Worm (Caenorhabditis elegans) whole organism, mixed stage, embryonic: Measurements from ENCODE around the gene grd-2.

ENCODE experiments used
- ceh-43 ChIP-seq: fragments of 200-800 bp; sonication (Bioruptor generic); optimal IDR thresholded peaks from 2 replicates; lab custom pipeline; 2018; ENCODE audit warnings: mild to moderate bottlenecking, missing genetic modification characterization, moderate library complexity, missing compliant biosample characterization
- ceh-83 ChIP-seq: fragments of 200-800 bp; sonication (Bioruptor generic); optimal IDR thresholded peaks from 2 replicates; lab custom pipeline; 2018; ENCODE audit warnings: mild to moderate bottlenecking, missing genetic modification characterization, missing compliant biosample characterization
- cnd-1 ChIP-seq: fragments of 200-800 bp; sonication (Bioruptor generic); optimal IDR thresholded peaks from 2 replicates; lab custom pipeline; 2018; ENCODE audit warnings: mild to moderate bottlenecking, missing genetic modification characterization, missing compliant biosample characterization
- drap-1 ChIP-seq: fragments of 200-800 bp; sonication (Bioruptor generic); optimal IDR thresholded peaks from 3 replicates; lab custom pipeline; 2018; ENCODE audit warnings: mild to moderate bottlenecking, missing genetic modification characterization, missing compliant biosample characterization
- elt-1 ChIP-seq: sonication (generic microtip); optimal IDR thresholded peaks from 2 replicates; lab custom pipeline; 2017; ENCODE audit warnings: missing genetic modification characterization, mild to moderate bottlenecking, missing compliant biosample characterization, antibody characterized with exemption, moderate library complexity, borderline replicate concordance; ENCODE audit not compliant: insufficient read depth
- flh-1 ChIP-seq: fragments of 200-800 bp; sonication (Bioruptor generic); optimal IDR thresholded peaks from 2 replicates; lab custom pipeline; 2018; ENCODE audit warnings: mild to moderate bottlenecking, missing genetic modification characterization, moderate library complexity, missing compliant biosample characterization
- ham-2 ChIP-seq: fragments of 200-800 bp; sonication (Bioruptor generic); optimal IDR thresholded peaks from 2 replicates; lab custom pipeline; 2018; ENCODE audit warnings: mild to moderate bottlenecking, missing genetic modification characterization, missing compliant biosample characterization
- hlh-1 ChIP-seq: fragments of 150-350 bp; optimal IDR thresholded peaks from 2 replicates; lab custom pipeline; 2014; ENCODE audit warnings: missing biosample characterization, missing genetic modification reagents, missing genetic modification characterization
- lin-13 ChIP-seq: fragments of 150-350 bp; optimal IDR thresholded peaks from 2 replicates; lab custom pipeline; 2014; ENCODE audit warnings: missing biosample characterization, missing genetic modification characterization
- mab-5 ChIP-seq: fragments of 150-350 bp; optimal IDR thresholded peaks from 2 replicates; lab custom pipeline; 2014; ENCODE audit warnings: missing biosample characterization, missing genetic modification characterization
- nhr-2 ChIP-seq: fragments of 150-350 bp; optimal IDR thresholded peaks from 2 replicates; lab custom pipeline; 2014; ENCODE audit warnings: missing biosample characterization, missing genetic modification characterization
- pha-4 ChIP-seq: fragments of 150-350 bp; optimal IDR thresholded peaks from 2 replicates; lab custom pipeline; 2018; ENCODE audit warnings: missing biosample characterization, missing genetic modification reagents, missing genetic modification characterization
- sem-2 ChIP-seq: fragments of 200-800 bp; sonication (Bioruptor generic); optimal IDR thresholded peaks from 2 replicates; lab custom pipeline; 2018; ENCODE audit warnings: mild to moderate bottlenecking, missing genetic modification characterization, missing compliant biosample characterization
- unc-120 ChIP-seq: sonication (generic microtip); optimal IDR thresholded peaks from 2 replicates; lab custom pipeline; 2017; ENCODE audit warnings: missing genetic modification characterization, missing compliant biosample characterization; ENCODE audit not compliant: poor library complexity, severe bottlenecking
- zip-8 ChIP-seq: fragments of 150-350 bp; optimal IDR thresholded peaks from 2 replicates; lab custom pipeline; 2014; ENCODE audit warnings: missing biosample characterization, missing genetic modification characterization
- ztf-11 ChIP-seq: fragments of 150-350 bp; optimal IDR thresholded peaks from 2 replicates; lab custom pipeline; 2014; ENCODE audit warnings: missing biosample characterization, missing genetic modification characterization

Gene grd-2

ce11 chrV:20660025-20660424 is 50.4 kb downstream of the grd-2 start, which contains the start of gene W01F3.2:
TSS of gene W01F3.2 (plus strand) at chrV:20660325.
- TF ChIP-seq ham-2 (GFP tag; lab: Kevin White, UChicago) (no peak), lin-13 (no peak), ceh-83 (GFP tag; lab: Kevin White, UChicago) (no peak), ceh-43 (no peak), hlh-1 (no peak), ztf-11 (tag; lab: Kevin White, UChicago) (no peak), zip-8 (tag; lab: Kevin White, UChicago) (no peak), cnd-1 (tag; lab: Kevin White, UChicago) (no peak), flh-1 (no peak), drap-1 (GFP tag; lab: Kevin White, UChicago) (no peak), mab-5 (tag; lab: Kevin White, UChicago) (no peak), unc-120 (tag; lab: Kevin White, UChicago) (no peak), sem-2 (GFP tag; lab: Kevin White, UChicago) (no peak), pha-4 (no peak)

DNA sequence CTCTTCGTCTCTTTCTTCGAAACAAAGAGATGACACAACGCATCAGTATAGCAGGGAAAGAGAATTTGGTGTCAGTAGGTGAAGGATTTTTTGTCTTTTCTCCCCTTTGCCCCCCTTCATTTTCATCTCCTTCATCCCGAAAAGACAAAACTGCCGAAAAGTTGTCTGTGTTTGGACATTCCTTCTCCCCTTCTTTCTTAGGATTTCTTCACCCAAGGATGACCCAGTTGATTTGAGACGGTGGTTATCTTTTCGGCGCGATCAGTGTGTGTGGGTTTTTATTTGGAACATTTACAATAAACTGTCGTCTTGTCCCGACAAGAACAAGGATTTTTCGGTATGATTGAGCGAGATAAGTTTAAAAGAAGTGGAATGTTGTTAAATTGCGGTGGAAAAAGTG is 52.9 kb downstream of the grd-2 start:
- TF ChIP-seq nhr-2 (tag; lab: Kevin White, UChicago) (no peak), elt-1 (tag; lab: Kevin White, UChicago) (peak; percentile 25)
